Fruit fly (Drosophila melanogaster): ENCODE measurements around the gene MTA1-like.

The MTA1-like gene

dm6 chr3R:5659829-5660197 lies 11.3 kb upstream of the MTA1-like start, which contains the start of gene CG2182 (continued):
- TF ChIP-seq HmgD (GFP tag; optimal IDR thresholded peaks at IDR 0.05) (no peak), CG14441 (GFP tag; IDR thresholded peaks at IDR 0.05) (no peak), gt (GFP tag; IDR thresholded peaks at IDR 0.05) (no peak), eyg (GFP tag; optimal IDR thresholded peaks at IDR 0.05) (no peak), run (tag; optimal IDR thresholded peaks at IDR 0.05) (no peak), CG9727 (GFP tag; optimal IDR thresholded peaks at IDR 0.05) (no peak), rib (GFP tag; IDR thresholded peaks at IDR 0.05) (no peak), CG17186 (GFP tag; optimal IDR thresholded peaks at IDR 0.05) (no peak), Aef1 (GFP tag; IDR thresholded peaks at IDR 0.05) (no peak), CG8281 (tag; optimal IDR thresholded peaks at IDR 0.05) (no peak), CG1233 (GFP tag; optimal IDR thresholded peaks at IDR 0.05) (no peak), CG13894 (tag; optimal IDR thresholded peaks at IDR 0.05) (no peak), zen2 (GFP tag; IDR thresholded peaks at IDR 0.05; ENCODE audit: partially characterized antibody) (peak; percentile 47; the same call in 2 of the 3 replicates), CG9932 (GFP tag; IDR thresholded peaks at IDR 0.05) (peak; percentile 41; the same call in 1 of the 2 replicates), CG7271 (tag; optimal IDR thresholded peaks at IDR 0.05) (no peak), Adf1 (GFP tag; IDR thresholded peaks at IDR 0.05) (no peak), CG7839 (tag; optimal IDR thresholded peaks at IDR 0.05) (no peak), CG3847 (GFP tag; IDR thresholded peaks at IDR 0.05) (no peak), CG31388 (GFP tag; optimal IDR thresholded peaks at IDR 0.05) (no peak), sisA (GFP tag; IDR thresholded peaks at IDR 0.05) (no peak), CG7786 (GFP tag; optimal IDR thresholded peaks at IDR 0.05) (no peak), BtbVII (GFP tag; optimal IDR thresholded peaks at IDR 0.05) (no peak), br (optimal IDR thresholded peaks at IDR 0.05) (no peak), kay (GFP tag; optimal IDR thresholded peaks at IDR 0.05) (no peak), Sry-β (GFP tag; optimal IDR thresholded peaks at IDR 0.05) (no peak), jing (GFP tag; optimal IDR thresholded peaks at IDR 0.05) (no peak), CG11456 (GFP tag; IDR thresholded peaks at IDR 0.05) (no peak), stwl (tag; optimal IDR thresholded peaks at IDR 0.05) (no peak), CG10274 (GFP tag; optimal IDR thresholded peaks at IDR 0.05) (no peak), CG6683 (GFP tag; optimal IDR thresholded peaks at IDR 0.05) (no peak), CG43689 (GFP tag; IDR thresholded peaks at IDR 0.05) (no peak), cad (GFP tag; optimal IDR thresholded peaks at IDR 0.05) (no peak), Six4 (GFP tag; optimal IDR thresholded peaks at IDR 0.05) (no peak), zfh1 (GFP tag; IDR thresholded peaks at IDR 0.05) (no peak), phol (tag; optimal IDR thresholded peaks at IDR 0.05) (peak; percentile 90), CG2875 (GFP tag; optimal IDR thresholded peaks at IDR 0.05) (no peak), scrt (GFP tag; optimal IDR thresholded peaks at IDR 0.05) (no peak), CG3838 (GFP tag; optimal IDR thresholded peaks at IDR 0.05) (no peak), B-H2 (GFP tag; optimal IDR thresholded peaks at IDR 0.05) (no peak), hb (GFP tag; IDR thresholded peaks at IDR 0.05; ENCODE audit: partially characterized antibody) (peak; percentile 55), CG4282 (GFP tag; optimal IDR thresholded peaks at IDR 0.05) (no peak), CG12942 (GFP tag; optimal IDR thresholded peaks at IDR 0.05) (no peak), croc (GFP tag; conservative IDR thresholded peaks at IDR 0.05) (no peak), CG30431 (GFP tag; optimal IDR thresholded peaks at IDR 0.05) (no peak), CG7556 (GFP tag; optimal IDR thresholded peaks at IDR 0.05) (no peak), B-H1 (GFP tag; IDR thresholded peaks at IDR 0.05) (no peak), CG8089 (GFP tag; optimal IDR thresholded peaks at IDR 0.05) (no peak), Opbp (GFP tag; IDR thresholded peaks at IDR 0.05; ENCODE audit: partially characterized antibody) (peak; percentile 92), CG18011 (GFP tag; optimal IDR thresholded peaks at IDR 0.05) (no peak), twi (tag; optimal IDR thresholded peaks at IDR 0.05) (no peak), wek (GFP tag; optimal IDR thresholded peaks at IDR 0.05) (no peak), ATbp (GFP tag; optimal IDR thresholded peaks at IDR 0.05) (no peak), nau (GFP tag; optimal IDR thresholded peaks at IDR 0.05) (no peak)
